Fruit fly (Drosophila melanogaster) whole organism, embryonic: ENCODE measurements around the gene Ogdh.

Source experiments
- Ada2b ChIP-seq: fragments of 200-800 bp; sonication (Bioruptor generic); IDR thresholded peaks from 2 replicates; pipeline ENCODE4 v1.3.6; 2022; ENCODE audit warnings: missing biosample characterization, missing genetic modification characterization
- Antp ChIP-seq: fragments of 200-800 bp; sonication (Bioruptor generic); optimal IDR thresholded peaks from 3 replicates; lab custom pipeline; 2016; ENCODE audit warnings: missing biosample characterization, missing genetic modification characterization
- CG10321 ChIP-seq: fragments of 200-800 bp; sonication (Bioruptor generic); IDR thresholded peaks from 2 replicates; pipeline ENCODE4 v1.3.6; 2022; ENCODE audit warnings: missing biosample characterization, missing genetic modification characterization
- CG11456 ChIP-seq: fragments of 200-800 bp; sonication (Bioruptor generic); IDR thresholded peaks from 3 replicates; pipeline ENCODE4 v1.3.6; 2022; ENCODE audit warnings: missing biosample characterization, missing genetic modification characterization
- CG11696 ChIP-seq: fragments of 200-800 bp; sonication (Bioruptor generic); IDR thresholded peaks from 2 replicates; pipeline ENCODE4 v1.3.6; 2022; ENCODE audit warnings: missing biosample characterization, missing genetic modification characterization
- CG12236 ChIP-seq: fragments of 200-800 bp; sonication (Bioruptor generic); optimal IDR thresholded peaks from 2 replicates; lab custom pipeline; 2016; ENCODE audit warnings: missing biosample characterization, missing genetic modification characterization
- CG15514 ChIP-seq: fragments of 200-800 bp; sonication (Bioruptor generic); optimal IDR thresholded peaks from 3 replicates; lab custom pipeline; 2017; ENCODE audit warnings: missing biosample characterization, missing genetic modification characterization, mild to moderate bottlenecking, moderate library complexity, missing genetic modification reagents
- CG17829 ChIP-seq: fragments of 200-800 bp; optimal IDR thresholded peaks from 2 replicates; lab custom pipeline; 2019; ENCODE audit warnings: missing biosample characterization, mild to moderate bottlenecking, missing genetic modification characterization, moderate library complexity
- CG18599 ChIP-seq: fragments of 200-800 bp; sonication (Bioruptor generic); optimal IDR thresholded peaks from 3 replicates; lab custom pipeline; 2017; ENCODE audit warnings: missing biosample characterization, missing genetic modification characterization, mild to moderate bottlenecking, moderate library complexity, missing genetic modification reagents
- CG18619 ChIP-seq: fragments of 200-800 bp; sonication (Bioruptor generic); optimal IDR thresholded peaks from 3 replicates; lab custom pipeline; 2017; ENCODE audit warnings: missing biosample characterization, mild to moderate bottlenecking, missing genetic modification characterization
- CG32767 ChIP-seq: fragments of 200-800 bp; sonication (Bioruptor generic); IDR thresholded peaks from 2 replicates; pipeline ENCODE4 v1.3.6; 2022; ENCODE audit warnings: missing biosample characterization, missing genetic modification characterization
- CG5953 ChIP-seq: fragments of 200-800 bp; sonication (Bioruptor generic); IDR thresholded peaks from 2 replicates; pipeline ENCODE4 v1.3.6; 2022; ENCODE audit warnings: missing biosample characterization, missing genetic modification characterization
- CG6689 ChIP-seq: fragments of 200-800 bp; sonication (Bioruptor generic); IDR thresholded peaks from 2 replicates; pipeline ENCODE4 v1.3.6; 2022; ENCODE audit warnings: missing biosample characterization, missing genetic modification characterization
- CG7839 ChIP-seq: fragments of 200-800 bp; sonication (Bioruptor generic); optimal IDR thresholded peaks from 3 replicates; lab custom pipeline; 2018; ENCODE audit warnings: missing biosample characterization, mild to moderate bottlenecking, missing genetic modification characterization, moderate library complexity
- CG8924 ChIP-seq: fragments of 200-800 bp; optimal IDR thresholded peaks from 3 replicates; lab custom pipeline; 2019; ENCODE audit warnings: missing biosample characterization, mild to moderate bottlenecking, missing genetic modification characterization, moderate library complexity
- CTCF ChIP-seq: fragments of 200-800 bp; sonication (Bioruptor generic); optimal IDR thresholded peaks from 2 replicates; lab custom pipeline; 2017; ENCODE audit warnings: missing biosample characterization, mild to moderate bottlenecking, missing genetic modification characterization, moderate library complexity
- Doc2 ChIP-seq: fragments of 200-800 bp; sonication (Bioruptor generic); IDR thresholded peaks from 2 replicates; pipeline ENCODE4 v1.3.6; 2022; ENCODE audit warnings: missing biosample characterization, missing genetic modification characterization
- H2.0 ChIP-seq: fragments of 200-800 bp; sonication (Bioruptor generic); IDR thresholded peaks from 2 replicates; pipeline ENCODE4 v1.3.6; 2022; ENCODE audit warnings: missing biosample characterization, missing genetic modification characterization
- Hmx ChIP-seq: fragments of 200-800 bp; sonication (Bioruptor generic); optimal IDR thresholded peaks from 2 replicates; lab custom pipeline; 2016; ENCODE audit warnings: missing biosample characterization, missing genetic modification characterization
- Hr39 ChIP-seq: fragments of >200 bp; optimal IDR thresholded peaks from 2 replicates; lab custom pipeline; 2017
- Lim3 ChIP-seq: fragments of 200-800 bp; sonication (Bioruptor generic); IDR thresholded peaks from 2 replicates; pipeline ENCODE4 v1.3.6; 2022; ENCODE audit warnings: missing biosample characterization, missing genetic modification characterization
- Nf-YB ChIP-seq: fragments of 200-800 bp; sonication (Bioruptor generic); optimal IDR thresholded peaks from 3 replicates; lab custom pipeline; 2019; ENCODE audit warnings: missing biosample characterization, mild to moderate bottlenecking, missing genetic modification characterization, moderate library complexity
- PHDP ChIP-seq: fragments of 200-800 bp; sonication (Bioruptor generic); optimal IDR thresholded peaks from 3 replicates; lab custom pipeline; 2018; ENCODE audit warnings: missing biosample characterization, mild to moderate bottlenecking, missing genetic modification characterization, moderate library complexity
- Poxn ChIP-seq: fragments of 200-800 bp; sonication (Bioruptor generic); IDR thresholded peaks from 2 replicates; pipeline ENCODE4 v1.3.6; 2022; ENCODE audit warnings: missing biosample characterization, missing genetic modification characterization
- Sox100B ChIP-seq: fragments of 200-800 bp; sonication (Bioruptor generic); optimal IDR thresholded peaks from 3 replicates; lab custom pipeline; 2018; ENCODE audit warnings: missing biosample characterization, mild to moderate bottlenecking, missing genetic modification characterization
- Vsx1 ChIP-seq: fragments of 200-800 bp; sonication (Bioruptor generic); optimal IDR thresholded peaks from 2 replicates; lab custom pipeline; 2017; ENCODE audit warnings: missing biosample characterization, mild to moderate bottlenecking, missing genetic modification characterization, missing genetic modification reagents
- ato ChIP-seq: fragments of 200-800 bp; sonication (Bioruptor generic); IDR thresholded peaks from 2 replicates; pipeline ENCODE4 v1.3.6; 2022; ENCODE audit warnings: missing biosample characterization, missing genetic modification characterization; ENCODE audit not compliant: partially characterized antibody
- bbx ChIP-seq: fragments of 200-800 bp; sonication (Bioruptor generic); IDR thresholded peaks from 2 replicates; pipeline ENCODE4 v1.3.6; 2022; ENCODE audit warnings: missing biosample characterization, missing genetic modification characterization; ENCODE audit not compliant: partially characterized antibody
- eve ChIP-seq, 2 experiments: fragments of >200 bp; optimal IDR thresholded peaks; 2 replicates each; lab custom pipeline; 2017; ENCODE audit warnings: missing biosample characterization in 2 of 2, missing genetic modification characterization in 2 of 2
- exex ChIP-seq: fragments of 200-800 bp; sonication (Bioruptor generic); optimal IDR thresholded peaks from 4 replicates; lab custom pipeline; 2018; ENCODE audit warnings: missing biosample characterization, mild to moderate bottlenecking, missing genetic modification characterization, moderate library complexity
- gem ChIP-seq: fragments of 200-800 bp; sonication (Bioruptor generic); optimal IDR thresholded peaks from 2 replicates; lab custom pipeline; 2019; ENCODE audit warnings: missing biosample characterization, mild to moderate bottlenecking, missing genetic modification characterization, moderate library complexity
- grn ChIP-seq: fragments of 200-800 bp; sonication (Bioruptor generic); optimal IDR thresholded peaks from 3 replicates; lab custom pipeline; 2017; ENCODE audit warnings: missing biosample characterization, missing genetic modification characterization
- gro ChIP-seq: fragments of 200-800 bp; sonication (Bioruptor generic); optimal IDR thresholded peaks from 2 replicates; lab custom pipeline; 2016; ENCODE audit warnings: missing biosample characterization, missing genetic modification characterization
- gsb-n ChIP-seq: fragments of 200-800 bp; sonication (Bioruptor generic); optimal IDR thresholded peaks from 3 replicates; lab custom pipeline; 2018; ENCODE audit warnings: missing biosample characterization, mild to moderate bottlenecking, missing genetic modification characterization
- h ChIP-seq: fragments of >200 bp; optimal IDR thresholded peaks from 2 replicates; lab custom pipeline; 2017
- hb ChIP-seq: fragments of 200-800 bp; sonication (Bioruptor generic); IDR thresholded peaks from 3 replicates; pipeline ENCODE4 v1.3.6; 2022; ENCODE audit warnings: missing biosample characterization, missing genetic modification characterization; ENCODE audit not compliant: partially characterized antibody
- hkb ChIP-seq, 2 experiments: fragments of 200-800 bp in 1 of 2; fragments of >200 bp in 1 of 2; sonication (Bioruptor generic) in 1 of 2; IDR thresholded peaks in 1 of 2; optimal IDR thresholded peaks in 1 of 2; 2 replicates each; pipeline versions ENCODE4 v1.3.6 to Lab custom; 2017 to 2022; ENCODE audit warnings: missing biosample characterization in 1 of 2, missing genetic modification characterization in 1 of 2
- insv ChIP-seq, 2 experiments: fragments of 200-800 bp; sonication (Bioruptor generic); optimal IDR thresholded peaks; 3 replicates each; lab custom pipeline; 2016 to 2018; ENCODE audit warnings: missing biosample characterization in 2 of 2, missing genetic modification characterization in 2 of 2
- inv ChIP-seq: fragments of 200-800 bp; sonication (Bioruptor generic); IDR thresholded peaks from 2 replicates; pipeline ENCODE4 v1.3.6; 2022; ENCODE audit warnings: missing biosample characterization, missing genetic modification characterization; ENCODE audit not compliant: partially characterized antibody
- jumu ChIP-seq: fragments of 200-800 bp; sonication (Bioruptor generic); optimal IDR thresholded peaks from 3 replicates; lab custom pipeline; 2016; ENCODE audit warnings: missing biosample characterization, missing genetic modification characterization
- ken ChIP-seq: fragments of 200-800 bp; sonication (Bioruptor generic); IDR thresholded peaks from 3 replicates; pipeline ENCODE4 v1.3.6; 2022; ENCODE audit warnings: missing biosample characterization, missing genetic modification characterization
- lab ChIP-seq: fragments of 200-800 bp; sonication (Bioruptor generic); optimal IDR thresholded peaks from 3 replicates; lab custom pipeline; 2017; ENCODE audit warnings: missing biosample characterization, missing genetic modification characterization, mild to moderate bottlenecking, moderate library complexity, missing genetic modification reagents
- pho ChIP-seq: fragments of 200-800 bp; sonication (Bioruptor generic); optimal IDR thresholded peaks from 2 replicates; lab custom pipeline; 2016; ENCODE audit warnings: missing biosample characterization, missing genetic modification characterization
- phol ChIP-seq: fragments of 200-800 bp; sonication (Bioruptor generic); optimal IDR thresholded peaks from 3 replicates; lab custom pipeline; 2018; ENCODE audit warnings: missing biosample characterization, mild to moderate bottlenecking, missing genetic modification characterization, moderate library complexity
- pros ChIP-seq: fragments of 200-800 bp; sonication (Bioruptor generic); optimal IDR thresholded peaks from 3 replicates; lab custom pipeline; 2019; ENCODE audit warnings: missing biosample characterization, mild to moderate bottlenecking, missing genetic modification characterization, moderate library complexity
- sob ChIP-seq: fragments of 200-800 bp; sonication (Bioruptor generic); IDR thresholded peaks from 2 replicates; pipeline ENCODE4 v1.3.6; 2022; ENCODE audit warnings: missing biosample characterization, missing genetic modification characterization
- sr ChIP-seq: fragments of 200-800 bp; sonication (Bioruptor generic); IDR thresholded peaks from 3 replicates; pipeline ENCODE4 v1.3.6; 2022; ENCODE audit warnings: missing biosample characterization, missing genetic modification characterization
- tap ChIP-seq: fragments of 200-800 bp; optimal IDR thresholded peaks from 3 replicates; lab custom pipeline; 2019; ENCODE audit warnings: missing biosample characterization, mild to moderate bottlenecking, missing genetic modification characterization, moderate library complexity
- twi ChIP-seq: fragments of 200-800 bp; optimal IDR thresholded peaks from 2 replicates; lab custom pipeline; 2019; ENCODE audit warnings: missing biosample characterization, mild to moderate bottlenecking, missing genetic modification characterization, moderate library complexity

The Ogdh gene

dm6 chr3L:16986062-16987013 is 31.7 kb downstream of the Ogdh start (continued):
- TF ChIP-seq eve (GFP tag; optimal IDR thresholded peaks at IDR 0.05; lab: Kevin White, UChicago) (peak in 1 of 2 experiments; percentile 33), CG6689 (GFP tag; lab: Robert Waterston, UW) (peak; percentile 42), hkb (optimal IDR thresholded peaks at IDR 0.05; lab: Kevin White, UChicago) (no peak), hkb (GFP tag; IDR thresholded peaks at IDR 0.05; lab: Robert Waterston, UW) (no peak; the same call in 1 of the 2 replicates), twi (tag; lab: Kevin White, UChicago) (no peak), CG32767 (GFP tag; lab: Robert Waterston, UW) (no peak), tap (no peak), Lim3 (GFP tag; lab: Robert Waterston, UW) (no peak), Sox100B (peak; percentile 82), CG15514 (GFP tag; lab: Kevin White, UChicago) (no peak), pros (no peak), Poxn (GFP tag; lab: Robert Waterston, UW) (no peak), CG18619 (peak; percentile 66), CG5953 (GFP tag; lab: Robert Waterston, UW) (peak; percentile 65), Nf-YB (GFP tag; lab: Kevin White, UChicago) (peak; percentile 35), CG7839 (tag; lab: Kevin White, UChicago) (peak; percentile 69), bbx (no peak), Doc2 (GFP tag; lab: Robert Waterston, UW) (no peak), Hr39 (lab: Kevin White, UChicago) (no peak), gsb-n (tag; lab: Kevin White, UChicago) (no peak), sr (GFP tag; lab: Robert Waterston, UW) (0 out of 3 replicates have a peak, but pooled peaks have one; percentile 22), CTCF (GFP tag; lab: Kevin White, UChicago) (no peak), CG11456 (GFP tag; lab: Robert Waterston, UW) (peak; percentile 80), sob (GFP tag; lab: Robert Waterston, UW) (peak; percentile 54), CG11696 (GFP tag; lab: Robert Waterston, UW) (no peak), ken (GFP tag; lab: Robert Waterston, UW) (0 out of 3 replicates have a peak, but pooled peaks have one; percentile 42), pho (GFP tag; lab: Kevin White, UChicago) (no peak), exex (tag; lab: Kevin White, UChicago) (no peak), Vsx1 (GFP tag; lab: Kevin White, UChicago) (no peak), insv (GFP tag; optimal IDR thresholded peaks at IDR 0.05; lab: Kevin White, UChicago) (no peak), Ada2b (GFP tag; lab: Robert Waterston, UW) (peak; percentile 49; the same call in 1 of the 2 replicates), phol (peak; percentile 66), jumu (GFP tag; lab: Kevin White, UChicago) (no peak), ato (no peak), CG17829 (tag; lab: Kevin White, UChicago) (peak; percentile 58), lab (GFP tag; lab: Kevin White, UChicago) (peak; percentile 51), CG18599 (peak; percentile 27), gem (peak; percentile 71), H2.0 (GFP tag; lab: Robert Waterston, UW) (0 out of 2 replicates have a peak, but pooled peaks have one; percentile 7), Hmx (no peak), hb (no peak), CG10321 (GFP tag; lab: Robert Waterston, UW) (no peak), h (lab: Kevin White, UChicago) (no peak), CG12236 (no peak), grn (GFP tag; lab: Kevin White, UChicago) (no peak), inv (GFP tag; lab: Robert Waterston, UW) (no peak), PHDP (tag; lab: Kevin White, UChicago) (peak; percentile 28), CG8924 (peak; percentile 58), gro (GFP tag; lab: Kevin White, UChicago) (peak; percentile 23), Antp (peak; percentile 14)
